Worm (Caenorhabditis elegans): Measurements from ENCODE around the gene gpdh-2.

DNA sequence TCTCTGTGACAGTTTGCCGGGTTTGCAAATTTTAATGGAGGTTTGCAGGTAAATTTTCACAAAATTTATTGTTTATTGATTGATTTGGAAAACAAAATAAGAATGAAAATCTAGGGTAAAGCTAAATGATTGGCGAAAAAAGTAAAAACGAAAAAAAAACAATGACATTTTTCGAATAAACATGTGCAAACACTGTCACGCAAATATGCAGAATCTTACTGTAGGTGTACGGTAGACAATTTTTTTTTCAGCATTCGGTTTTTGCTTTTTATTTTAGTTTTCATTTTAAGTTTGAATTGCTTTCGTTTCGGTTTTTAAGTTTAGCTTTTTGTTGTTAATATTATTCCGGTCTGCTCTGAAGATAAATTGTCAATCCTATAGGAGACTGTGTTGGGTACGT, 41.1 kb downstream of the gpdh-2 start:
- no peak for TF ChIP-seq him-1 (tag; optimal IDR thresholded peaks at IDR 0.05)
- TF ChIP-seq dao-5 (tag; optimal IDR thresholded peaks at IDR 0.05) = no peak
- TF ChIP-seq W03F9.2 (tag; optimal IDR thresholded peaks at IDR 0.05) = peak; percentile 61
